Fruit fly (Drosophila melanogaster): ENCODE data around the gene NijA.

The NijA gene

DNA sequence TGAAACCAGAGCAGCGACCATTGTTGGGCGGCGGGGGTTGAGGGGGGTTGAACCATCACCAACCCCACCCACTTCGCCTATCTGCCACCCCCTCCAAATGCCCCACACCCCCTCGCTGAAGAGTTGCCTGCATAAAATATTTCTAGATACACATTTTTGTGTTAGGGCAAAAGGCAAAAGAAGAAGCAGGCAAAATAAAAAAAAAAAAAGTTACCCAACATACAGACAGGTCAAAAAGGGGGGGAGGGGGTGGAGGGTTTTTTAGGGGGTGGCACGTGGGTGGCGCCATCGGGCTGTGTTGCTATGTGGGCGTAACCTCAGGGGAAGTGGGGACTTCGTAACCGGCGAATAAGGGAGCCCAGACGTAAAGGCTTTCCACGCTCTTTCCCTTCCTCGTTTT, 24.1 kb downstream of the NijA start:
- TF ChIP-seq usp (GFP tag; optimal IDR thresholded peaks at IDR 0.05) (no peak), psq (optimal IDR thresholded peaks at IDR 0.05) (no peak), pan (optimal IDR thresholded peaks at IDR 0.05) (no peak), EcR (GFP tag; optimal IDR thresholded peaks at IDR 0.05) (no peak), CG8478 (optimal IDR thresholded peaks at IDR 0.05) (no peak)

DNA sequence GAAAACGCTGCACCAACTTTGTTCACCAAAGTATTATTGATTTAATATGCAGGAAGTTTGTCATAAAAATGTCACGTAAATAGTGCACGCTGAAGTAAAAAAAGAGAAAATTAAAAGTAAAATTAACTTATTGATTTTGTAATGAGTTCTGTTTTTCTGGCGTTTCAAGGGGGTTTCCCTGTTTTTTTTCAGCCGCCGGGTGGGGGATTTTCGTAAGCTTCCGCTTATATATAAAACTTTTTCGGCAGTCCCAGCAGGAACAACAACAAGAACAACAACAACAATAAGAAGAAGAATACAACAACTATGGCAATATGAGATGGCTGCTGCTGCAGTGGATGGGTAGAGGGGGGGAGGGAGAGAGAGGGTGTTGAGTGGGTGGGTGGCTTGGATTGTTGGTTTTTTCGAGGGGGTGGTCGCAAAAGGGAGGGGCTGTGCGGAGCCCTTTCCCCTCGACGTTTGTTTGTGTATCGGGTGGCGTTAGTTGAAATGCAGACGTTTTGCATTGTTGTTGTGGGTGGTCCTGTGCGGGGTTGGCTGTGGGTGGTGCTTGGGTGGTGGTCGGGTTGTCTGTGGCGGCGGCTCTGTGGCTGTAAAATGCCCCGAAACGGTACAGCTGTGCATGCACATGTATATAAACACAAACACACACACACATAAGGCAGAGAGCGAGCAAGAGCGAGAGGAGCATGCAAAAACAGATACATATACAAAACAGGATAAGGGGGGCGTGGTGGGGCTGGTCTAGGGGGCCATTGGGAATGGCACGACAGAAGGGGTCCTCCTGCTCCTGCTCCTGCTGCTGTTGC, 26.9 kb downstream of the NijA start:
- TF ChIP-seq Dll (optimal IDR thresholded peaks at IDR 0.05), result no peak
- no peak for TF ChIP-seq pan (optimal IDR thresholded peaks at IDR 0.05)
- TF ChIP-seq psq (optimal IDR thresholded peaks at IDR 0.05), result no peak
- no peak for TF ChIP-seq usp (GFP tag; optimal IDR thresholded peaks at IDR 0.05)
- TF ChIP-seq EcR (GFP tag; optimal IDR thresholded peaks at IDR 0.05), result no peak
- no peak for TF ChIP-seq CG8478 (optimal IDR thresholded peaks at IDR 0.05)

DNA sequence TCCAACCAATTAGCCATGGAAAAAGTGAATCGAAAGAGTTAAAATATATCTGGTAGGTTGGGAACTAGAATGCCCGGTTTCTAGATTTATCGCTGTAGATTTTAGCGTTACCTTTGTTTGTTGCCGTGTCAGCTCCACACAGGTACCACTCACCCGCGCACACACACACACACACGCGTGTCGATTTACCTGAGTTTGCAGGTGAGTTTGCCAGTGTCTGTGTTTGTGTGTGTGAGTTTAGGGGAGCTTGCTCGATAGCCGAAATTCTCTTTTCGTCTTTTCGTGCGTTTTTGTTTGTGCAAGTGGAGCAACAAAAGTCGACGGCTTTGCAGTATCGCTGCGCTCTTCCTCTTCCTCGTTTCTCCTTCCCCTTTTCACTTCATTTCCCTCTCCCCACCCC, 29.3 kb downstream of the NijA start:
- TF ChIP-seq psq (optimal IDR thresholded peaks at IDR 0.05) (no peak), pan (optimal IDR thresholded peaks at IDR 0.05) (no peak), CG8478 (optimal IDR thresholded peaks at IDR 0.05) (no peak), EcR (GFP tag; optimal IDR thresholded peaks at IDR 0.05) (no peak), usp (GFP tag; optimal IDR thresholded peaks at IDR 0.05) (no peak), Dll (optimal IDR thresholded peaks at IDR 0.05) (no peak)

DNA sequence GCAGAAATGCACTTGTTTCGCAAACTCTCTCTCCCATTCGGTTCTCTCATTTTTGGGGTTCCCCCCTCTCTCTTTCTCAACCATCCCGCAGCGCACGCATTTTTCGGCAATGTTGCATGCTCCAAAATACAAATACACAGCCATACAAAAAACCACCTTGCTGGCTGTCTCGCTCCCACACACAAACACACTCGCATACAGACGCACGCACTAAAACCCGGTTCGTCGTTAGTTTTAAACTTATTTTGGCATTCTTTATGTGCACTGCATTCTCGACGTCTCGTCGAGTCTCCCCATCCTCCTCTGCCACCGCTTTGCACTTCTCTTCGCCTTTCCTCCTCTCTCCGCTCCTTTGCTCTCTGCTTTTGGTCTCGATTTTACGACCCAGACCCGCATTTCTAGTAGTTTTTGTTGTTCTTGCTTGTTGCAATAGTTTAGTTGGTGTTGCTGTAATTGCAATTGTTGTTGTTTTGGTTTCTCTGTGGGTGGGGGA, 30.1 kb downstream of the NijA start:
- no peak for TF ChIP-seq pan (optimal IDR thresholded peaks at IDR 0.05)
- no peak for TF ChIP-seq usp (GFP tag; optimal IDR thresholded peaks at IDR 0.05)
- no peak for TF ChIP-seq EcR (GFP tag; optimal IDR thresholded peaks at IDR 0.05)
- peak; percentile 56 for TF ChIP-seq Dll (optimal IDR thresholded peaks at IDR 0.05)

DNA sequence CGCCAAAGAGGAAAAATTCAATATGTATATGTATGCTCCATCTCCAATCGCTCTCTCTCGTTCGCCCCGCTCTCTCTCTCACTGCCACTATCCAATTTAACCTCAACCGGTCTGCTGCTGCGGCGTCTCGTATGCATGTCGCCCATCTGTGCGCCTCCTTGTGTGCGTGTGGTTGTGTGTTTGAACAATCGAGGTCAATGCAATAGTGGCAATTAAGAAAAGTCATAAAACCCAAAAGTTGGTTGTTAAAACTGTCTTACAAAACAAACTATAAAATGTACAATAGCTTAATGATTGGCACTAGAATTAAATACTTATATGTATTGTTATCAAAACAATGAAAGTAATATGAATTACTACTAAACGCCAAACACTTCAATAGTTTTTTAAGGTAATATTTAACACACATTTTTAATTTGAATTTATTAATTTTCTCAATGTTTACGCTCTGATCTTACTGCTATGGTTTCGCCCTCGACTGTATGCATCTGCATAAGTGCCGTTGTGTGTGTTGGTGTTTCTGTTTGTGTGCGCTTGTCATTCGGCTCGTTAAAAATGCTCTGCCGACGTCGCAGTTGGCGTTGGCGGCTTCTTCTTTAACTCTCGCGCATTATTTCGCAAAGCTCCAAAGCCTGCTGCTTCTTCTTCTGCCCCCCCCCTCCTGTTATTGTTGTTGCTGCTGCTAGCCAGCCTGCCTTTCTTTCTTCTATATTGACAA, 31.1 kb downstream of the NijA start:
- TF ChIP-seq EcR (GFP tag; optimal IDR thresholded peaks at IDR 0.05) (no peak), psq (optimal IDR thresholded peaks at IDR 0.05) (no peak), usp (GFP tag; optimal IDR thresholded peaks at IDR 0.05) (no peak), Dll (optimal IDR thresholded peaks at IDR 0.05) (no peak), CG8478 (optimal IDR thresholded peaks at IDR 0.05) (no peak), pan (optimal IDR thresholded peaks at IDR 0.05) (no peak)

DNA sequence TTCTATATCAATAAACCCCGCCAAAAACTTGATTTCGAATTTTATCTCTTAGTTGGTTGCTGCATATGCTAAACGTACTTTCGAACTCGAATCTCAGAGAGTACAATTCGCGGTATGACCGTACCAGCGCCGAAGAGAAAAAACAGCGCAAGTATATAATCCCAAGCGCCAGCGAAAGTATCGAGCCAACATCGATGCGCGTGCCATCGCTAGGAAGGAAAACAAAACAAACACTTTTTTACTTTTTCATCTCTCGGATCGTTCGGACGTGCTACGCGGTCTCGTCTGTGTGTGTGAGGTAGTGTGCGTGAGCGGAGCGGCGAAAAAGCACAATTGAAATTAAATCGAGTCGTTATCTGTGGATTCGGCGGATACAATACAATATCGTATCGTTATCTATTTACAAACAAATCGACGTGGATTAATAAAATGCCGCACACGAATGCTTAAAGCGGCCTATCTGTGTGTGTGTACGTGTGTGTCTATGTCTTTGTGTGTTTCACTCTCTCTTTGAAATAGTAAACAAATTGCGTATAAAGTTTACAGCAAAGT, 32.1 kb downstream of the NijA start, which contains the start of gene simj:
TSS of gene simj (plus strand) at position 229 of the 552 bp plus-strand sequence.
- TF ChIP-seq CG8478 (optimal IDR thresholded peaks at IDR 0.05), result no peak
- TF ChIP-seq pan (optimal IDR thresholded peaks at IDR 0.05), result no peak

DNA sequence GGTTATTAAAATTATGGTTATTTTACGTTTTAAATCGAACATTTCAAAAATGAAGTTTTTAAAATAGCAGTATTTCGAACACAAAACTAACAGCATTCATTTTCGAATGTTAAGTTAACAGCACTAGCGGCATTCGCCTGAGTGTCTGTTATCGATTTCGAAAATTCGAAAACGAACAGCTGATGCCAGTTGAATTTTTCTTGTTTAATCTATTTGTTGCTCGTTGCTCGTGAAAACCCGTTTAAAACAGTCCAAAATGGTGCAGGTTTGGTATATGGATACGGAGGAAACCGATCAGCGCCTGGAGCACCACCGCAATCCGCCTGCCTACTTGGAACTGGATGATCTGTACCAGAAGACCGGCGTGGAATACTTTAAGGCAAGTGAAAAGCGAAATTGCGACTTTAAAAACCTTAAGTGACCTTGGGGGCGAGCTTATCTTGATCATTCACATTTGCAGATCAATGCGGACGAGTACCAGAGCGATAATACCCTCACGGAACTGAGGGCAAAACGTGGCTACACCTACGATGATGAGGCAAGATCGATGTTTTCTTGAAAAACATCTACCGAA, 33.4 kb downstream of the NijA start, which contains the start of gene Adi1:
TSS of gene Adi1 (plus strand) at position 187 of the 574 bp plus-strand sequence.
- no peak for TF ChIP-seq Dll (optimal IDR thresholded peaks at IDR 0.05)
- no peak for TF ChIP-seq psq (optimal IDR thresholded peaks at IDR 0.05)
- TF ChIP-seq EcR (GFP tag; optimal IDR thresholded peaks at IDR 0.05), result no peak
- TF ChIP-seq CG8478 (optimal IDR thresholded peaks at IDR 0.05), result no peak
- no peak for TF ChIP-seq pan (optimal IDR thresholded peaks at IDR 0.05)

DNA sequence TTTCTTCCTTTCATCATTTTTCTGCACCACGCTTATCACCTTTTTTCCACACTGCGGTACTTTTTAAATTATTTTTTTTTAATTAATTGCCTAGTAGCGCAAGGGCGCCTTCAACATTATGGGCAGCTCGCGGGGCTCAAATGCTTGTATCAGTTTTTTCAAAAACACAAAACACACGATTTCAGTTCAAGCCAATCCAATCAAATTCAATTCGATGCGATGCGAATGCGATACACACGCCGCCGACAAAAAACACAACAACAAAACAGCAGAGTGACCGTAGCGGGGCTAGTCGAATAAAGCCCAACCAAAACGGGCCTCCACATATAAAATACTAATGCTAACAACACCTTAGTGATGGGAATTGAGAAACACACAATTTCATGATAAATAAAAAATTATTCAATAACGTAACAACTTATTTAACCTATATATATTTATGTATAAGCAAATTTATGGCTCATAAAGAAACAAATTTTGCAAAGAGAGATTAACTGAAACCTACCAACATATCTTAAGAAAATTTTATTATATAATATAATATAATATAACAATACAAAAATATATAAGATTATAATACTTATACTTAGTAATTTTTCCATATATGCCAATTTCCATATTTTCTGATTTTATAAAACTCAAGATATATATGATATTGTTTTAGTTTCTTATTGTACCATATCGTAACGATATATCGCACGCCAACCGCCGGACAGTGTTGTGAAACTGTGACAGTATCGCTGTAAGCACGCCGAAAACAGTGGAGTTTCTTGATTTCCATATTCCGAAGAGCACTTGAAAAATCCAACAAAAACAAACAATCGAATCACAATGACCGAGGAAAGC, 35.7 kb downstream of the NijA start, which contains the start of the genes CG32066 and CG8003:
TSS of gene CG32066 (minus strand) at position 270 of the 846 bp plus-strand sequence.
TSS of gene CG8003 (plus strand) at position 732 of the 846 bp plus-strand sequence.
- TF ChIP-seq psq (optimal IDR thresholded peaks at IDR 0.05), result no peak

DNA sequence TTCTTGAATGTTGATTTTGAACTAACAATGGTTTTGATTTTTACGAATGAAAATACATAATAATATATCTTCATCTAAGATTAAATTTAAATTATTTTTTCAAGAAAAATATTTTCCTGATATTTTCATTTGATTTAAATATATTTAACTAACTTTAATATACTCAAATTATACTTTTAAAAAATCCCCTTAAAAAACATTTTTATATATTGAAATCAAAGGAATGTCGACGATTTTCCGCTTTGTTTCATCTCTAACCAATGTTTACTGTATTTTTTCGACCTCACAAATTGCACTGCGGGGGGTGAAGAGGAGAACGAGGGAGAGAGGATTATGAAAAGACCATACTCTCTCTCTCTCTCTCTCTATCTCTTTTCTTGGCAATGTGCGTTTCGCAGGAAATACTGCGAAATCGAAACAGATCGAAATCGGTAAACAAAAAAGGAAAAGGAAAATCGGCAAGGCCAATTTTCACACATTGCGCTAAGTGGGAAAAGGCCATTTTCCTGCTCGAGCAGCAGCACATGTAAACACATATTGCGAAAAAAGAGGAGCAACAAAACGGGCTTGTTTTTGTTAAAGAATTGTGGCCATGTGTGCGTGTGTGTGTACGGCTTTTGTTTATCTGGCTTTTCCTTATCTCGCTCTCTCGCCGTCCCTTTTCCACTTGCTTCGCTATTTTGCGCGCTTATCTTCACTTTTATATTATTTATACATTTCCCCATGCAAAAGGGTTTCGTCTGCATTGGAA, 36.5 kb downstream of the NijA start:
- no peak for TF ChIP-seq psq (optimal IDR thresholded peaks at IDR 0.05)

DNA sequence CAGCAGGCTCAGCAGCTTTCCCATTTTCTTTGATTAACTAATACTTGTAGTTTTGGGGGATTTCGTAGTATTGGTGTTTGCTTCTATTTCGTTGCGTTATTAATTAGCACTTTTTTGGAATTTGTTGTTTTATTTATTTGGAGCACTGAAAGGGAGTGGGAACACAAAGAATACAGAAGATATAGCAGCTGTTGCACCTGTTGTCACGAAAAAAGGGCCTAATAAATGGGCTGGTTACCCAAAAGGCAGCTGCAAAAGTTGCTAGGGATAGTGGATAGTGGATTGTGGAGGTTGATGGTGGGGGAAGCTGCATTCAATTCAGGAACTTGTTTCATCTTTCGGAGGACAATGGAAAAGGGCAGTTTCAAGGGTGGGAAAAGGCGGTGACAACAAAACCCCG, 37.2 kb downstream of the NijA start:
- TF ChIP-seq EcR (GFP tag; optimal IDR thresholded peaks at IDR 0.05), result no peak

DNA sequence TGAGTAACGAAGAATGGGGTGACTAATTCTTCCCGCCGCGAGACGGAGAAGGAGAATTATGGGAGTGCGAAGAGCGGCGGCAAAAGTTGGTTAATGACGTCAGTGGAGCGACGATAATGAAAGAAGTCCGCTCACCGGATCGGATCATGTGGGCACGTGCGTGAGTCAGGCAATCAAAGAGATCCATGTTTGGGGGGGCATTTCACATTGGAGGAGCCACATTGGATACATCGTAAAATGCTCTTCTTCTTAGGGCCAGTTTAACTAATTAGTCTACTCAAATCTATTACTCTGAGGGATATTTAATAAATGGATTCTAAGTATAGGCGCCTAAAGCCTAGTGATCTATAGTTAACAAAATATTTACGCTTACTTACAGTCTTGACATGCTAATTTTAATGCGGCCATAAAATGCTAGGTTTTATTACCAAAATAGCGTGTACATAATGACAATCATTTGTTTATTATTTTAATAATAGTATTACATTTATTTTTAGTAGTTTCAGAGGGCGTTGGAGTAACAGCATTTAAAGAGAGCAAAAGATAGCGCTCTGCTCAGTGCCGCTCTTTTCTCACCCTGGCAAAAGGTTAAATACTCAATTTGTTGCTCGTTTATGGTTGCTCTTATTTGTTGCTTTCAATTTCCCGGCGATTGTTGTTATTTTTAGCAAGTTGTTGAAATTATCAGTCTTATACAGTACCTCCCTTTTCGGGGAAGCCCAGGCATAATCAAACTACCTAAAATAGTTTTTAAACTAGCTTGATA, 38.1 kb downstream of the NijA start:
- no peak for TF ChIP-seq usp (GFP tag; optimal IDR thresholded peaks at IDR 0.05)
- TF ChIP-seq CG8478 (optimal IDR thresholded peaks at IDR 0.05), result no peak
- TF ChIP-seq psq (optimal IDR thresholded peaks at IDR 0.05), result no peak
- no peak for TF ChIP-seq EcR (GFP tag; optimal IDR thresholded peaks at IDR 0.05)
